Worm (Caenorhabditis elegans) whole organism, midembryonic: ENCODE results near the gene abu-13.

Experiments used
- cog-1 ChIP-seq: sonication (generic microtip); optimal IDR thresholded peaks from 2 replicates; lab custom pipeline; 2016; ENCODE audit warnings: missing genetic modification characterization, missing compliant biosample characterization
- flt-1 ChIP-seq: fragments of 200-800 bp; sonication (Bioruptor generic); IDR thresholded peaks from 2 replicates; pipeline ENCODE4 v1.3.6; 2022; ENCODE audit warnings: missing genetic modification characterization, missing compliant biosample characterization
- klf-2 ChIP-seq: fragments of 200-800 bp; sonication (Bioruptor generic); conservative IDR thresholded peaks from 2 replicates; pipeline ENCODE4 v1.3.6; 2022; ENCODE audit warnings: missing genetic modification reagents, missing genetic modification characterization, missing compliant biosample characterization
- med-1 ChIP-seq: sonication (generic microtip); optimal IDR thresholded peaks from 2 replicates; lab custom pipeline; 2017; ENCODE audit warnings: missing genetic modification characterization, mild to moderate bottlenecking, missing compliant biosample characterization, antibody characterized with exemption, missing genetic modification reagents; ENCODE audit not compliant: insufficient read depth
- ztf-29 ChIP-seq: fragments of 200-800 bp; sonication (Bioruptor generic); IDR thresholded peaks from 2 replicates; pipeline ENCODE4 v1.3.6; 2022; ENCODE audit warnings: missing genetic modification reagents, missing genetic modification characterization, missing compliant biosample characterization

ce11 chrIII:6951435-6951834 is 5.7 kb upstream of the abu-13 start:
- TF ChIP-seq med-1 (GFP tag; lab: Kevin White, UChicago) (no peak), ztf-29 (GFP tag; lab: Robert Waterston, UW) (no peak), cog-1 (tag; lab: Kevin White, UChicago) (no peak), klf-2 (GFP tag; lab: Robert Waterston, UW) (no peak), flt-1 (GFP tag; lab: Robert Waterston, UW) (no peak)
